Worm (Caenorhabditis elegans): Measurements from ENCODE around the gene sri-24.

The sri-24 gene

DNA sequence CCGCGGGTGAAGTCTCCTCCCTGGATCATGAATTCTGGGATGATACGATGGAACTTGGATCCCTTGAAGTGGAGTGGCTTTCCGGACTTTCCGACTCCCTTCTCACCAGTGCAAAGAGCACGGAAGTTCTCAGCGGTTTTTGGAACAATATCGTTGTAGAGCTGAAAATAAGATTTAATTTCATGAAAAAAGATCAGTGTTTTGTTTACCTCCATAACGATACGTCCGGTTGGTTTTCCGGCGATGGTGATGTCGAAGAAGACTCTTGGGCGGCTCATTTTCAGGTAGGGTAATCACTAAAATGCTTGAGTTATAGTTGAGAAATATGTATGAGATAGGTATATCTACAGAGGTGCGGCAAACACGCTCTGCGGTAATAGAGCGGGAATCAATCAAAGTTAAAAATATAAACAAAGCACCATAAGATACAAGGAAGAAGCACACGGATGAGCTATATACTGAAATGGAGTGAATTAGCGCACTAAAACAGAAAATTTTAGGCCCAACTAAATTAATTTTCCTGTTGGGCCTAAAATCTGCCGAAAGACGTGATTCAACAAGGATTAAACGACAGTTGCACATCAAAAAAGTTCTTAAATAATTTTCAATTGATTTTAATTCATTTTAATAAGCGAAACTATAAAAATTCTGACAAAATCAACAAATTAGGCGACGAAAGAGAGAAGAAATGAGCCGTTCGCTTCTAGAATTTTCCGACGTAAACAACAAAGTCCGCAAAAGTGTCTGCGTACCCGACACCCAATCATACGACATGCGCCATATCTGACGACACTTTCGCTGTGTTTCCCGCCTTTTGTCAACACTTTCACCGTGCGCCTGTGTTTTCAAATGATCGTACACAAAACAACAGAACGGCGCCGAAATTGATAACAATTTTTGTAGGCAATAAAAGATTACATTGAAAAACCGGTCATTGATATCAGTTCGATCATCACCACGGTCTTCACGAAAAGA lies 24.6 kb upstream of the sri-24 start, which contains the start of the genes cyn-7 and bath-36 (continued):
- TF ChIP-seq ztf-4 (tag; optimal IDR thresholded peaks at IDR 0.05) (peak; percentile 30), swsn-7 (tag; optimal IDR thresholded peaks at IDR 0.05) (peak; percentile 90), fos-1 (tag; optimal IDR thresholded peaks at IDR 0.05) (peak; percentile 40), nhr-84 (tag; optimal IDR thresholded peaks at IDR 0.05) (no peak), isw-1 (GFP tag; IDR thresholded peaks at IDR 0.05) (peak; percentile 67), dpl-1 (GFP tag; optimal IDR thresholded peaks at IDR 0.05) (peak; percentile 74 to 83 (median 82)), ceh-82 (tag; optimal IDR thresholded peaks at IDR 0.05) (peak; percentile 58 to 76 (median 71)), skn-1 (tag; optimal IDR thresholded peaks at IDR 0.05) (peak; percentile 55), C34B4.2 (tag; optimal IDR thresholded peaks at IDR 0.05) (no peak), nhr-85 (tag) (peak; percentile 93), nhr-11 (tag; optimal IDR thresholded peaks at IDR 0.05) (peak; percentile 31), unc-130 (tag; optimal IDR thresholded peaks at IDR 0.05) (peak; percentile 62), hpl-2 (GFP tag; optimal IDR thresholded peaks at IDR 0.05) (no peak), efl-3 (GFP tag; optimal IDR thresholded peaks at IDR 0.05) (no peak), mab-9 (GFP tag; IDR thresholded peaks at IDR 0.05) (no peak), sptf-1 (tag; optimal IDR thresholded peaks at IDR 0.05) (no peak), snpc-4 (tag; optimal IDR thresholded peaks at IDR 0.05) (peak; percentile 40), fkh-10 (GFP tag; optimal IDR thresholded peaks at IDR 0.05) (no peak), xbp-1 (tag; optimal IDR thresholded peaks at IDR 0.05) (peak; percentile 86), ceh-88 (GFP tag; IDR thresholded peaks at IDR 0.05) (peak; percentile 20; the same call in 1 of the 2 replicates), mdl-1 (tag; optimal IDR thresholded peaks at IDR 0.05) (peak in 1 of 2 experiments; percentile 71), ceh-63 (GFP tag; optimal IDR thresholded peaks at IDR 0.05) (no peak), ceh-8 (GFP tag; optimal IDR thresholded peaks at IDR 0.05) (no peak), zip-4 (GFP tag; optimal IDR thresholded peaks at IDR 0.05) (peak; percentile 42), fkh-8 (tag; optimal IDR thresholded peaks at IDR 0.05) (peak; percentile 86), unc-86 (tag; optimal IDR thresholded peaks at IDR 0.05) (peak; percentile 63), nhr-47 (tag; optimal IDR thresholded peaks at IDR 0.05) (peak; percentile 90), Y116A8C.19 (tag; optimal IDR thresholded peaks at IDR 0.05; ENCODE audit: borderline replicate concordance) (no peak), rnt-1 (tag; optimal IDR thresholded peaks at IDR 0.05) (peak; percentile 70), sox-4 (tag; optimal IDR thresholded peaks at IDR 0.05) (peak; percentile 30), dsc-1 (tag; optimal IDR thresholded peaks at IDR 0.05) (peak; percentile 77), mep-1 (tag; optimal IDR thresholded peaks at IDR 0.05) (peak; percentile 85), ets-5 (GFP tag; IDR thresholded peaks at IDR 0.05) (no peak), nhr-19 (GFP tag; conservative IDR thresholded peaks at IDR 0.05) (peak; percentile 87), hlh-4 (tag; optimal IDR thresholded peaks at IDR 0.05) (no peak), lsy-2 (tag; optimal IDR thresholded peaks at IDR 0.05) (peak; percentile 76 to 81), zag-1 (tag; optimal IDR thresholded peaks at IDR 0.05) (no peak), tbx-2 (tag; optimal IDR thresholded peaks at IDR 0.05) (peak; percentile 83), blmp-1 (tag; optimal IDR thresholded peaks at IDR 0.05) (peak; percentile 98), grh-1 (GFP tag; IDR thresholded peaks at IDR 0.05) (peak; percentile 69), C04F5.9 (tag; optimal IDR thresholded peaks at IDR 0.05) (peak; percentile 21), lin-35 (GFP tag; optimal IDR thresholded peaks at IDR 0.05) (peak; percentile 83 to 84), F16B12.6 (tag; optimal IDR thresholded peaks at IDR 0.05) (peak; percentile 92), lin-14 (GFP tag; optimal IDR thresholded peaks at IDR 0.05) (peak; percentile 93), jun-1 (tag; optimal IDR thresholded peaks at IDR 0.05) (peak; percentile 75), lir-3 (tag; optimal IDR thresholded peaks at IDR 0.05; ENCODE audit: poor library complexity) (no peak), nhr-76 (tag; optimal IDR thresholded peaks at IDR 0.05) (no peak), unc-98 (GFP tag; IDR thresholded peaks at IDR 0.05) (no peak), vab-15 (tag; optimal IDR thresholded peaks at IDR 0.05) (no peak), mef-2 (tag; optimal IDR thresholded peaks at IDR 0.05) (peak; percentile 1)

All from whole organism, L1 larva.